In the genomic region with DNA sequence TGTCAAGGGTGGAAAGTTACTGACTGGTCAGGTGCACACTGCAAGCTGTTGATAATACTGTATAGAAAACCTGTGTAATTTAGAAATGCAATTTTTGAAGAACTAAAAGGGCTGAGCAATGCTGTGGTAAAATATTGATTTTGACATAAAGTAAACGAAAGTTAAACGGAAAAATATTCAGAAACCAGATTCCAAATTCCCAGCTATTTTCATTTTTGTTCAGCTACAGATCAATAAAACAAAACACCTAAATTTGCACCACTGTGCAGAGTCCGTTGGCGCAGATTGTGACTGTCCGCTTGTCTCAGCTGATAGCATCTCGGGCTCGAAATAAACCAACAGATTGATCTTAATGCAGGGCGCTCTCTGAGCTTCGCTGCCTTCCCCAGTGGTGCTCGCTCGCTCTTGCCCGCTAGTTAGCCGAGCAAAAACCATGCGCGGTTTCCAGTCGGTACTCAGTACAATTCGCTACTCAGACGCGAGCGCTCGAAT, we compare ENCODE assay signal across 4 fruit fly cellular contexts.
TF ChIP-seq lines count a peak whose summit lies in the region.

A gene (plus strand): TSS at position 452 of the 492 bp plus-strand sequence.

TF ChIP-seq in whole organism, embryonic, 481 proteins besides CTCF, POLR2A, EP300 and RAD21 (continued from another document and continues in another):
- TF ChIP-seq CG11695 (GFP tag; IDR thresholded peaks at IDR 0.05; lab: Robert Waterston, UW) (0 out of 3 replicates have a peak, but pooled peaks have one; percentile 50), az2 (GFP tag; optimal IDR thresholded peaks at IDR 0.05; lab: Kevin White, UChicago) (no peak), CG4404 (GFP tag; IDR thresholded peaks at IDR 0.05; lab: Robert Waterston, UW) (no peak), zfh1 (GFP tag; IDR thresholded peaks at IDR 0.05; lab: Robert Waterston, UW) (no peak), CG12769 (tag; optimal IDR thresholded peaks at IDR 0.05; lab: Kevin White, UChicago) (peak; percentile 11), ac (GFP tag; optimal IDR thresholded peaks at IDR 0.05; lab: Kevin White, UChicago) (no peak), Nf-YC (tag; optimal IDR thresholded peaks at IDR 0.05; lab: Kevin White, UChicago) (peak; percentile 7), Fer3 (tag; optimal IDR thresholded peaks at IDR 0.05; lab: Kevin White, UChicago) (no peak), Drgx (GFP tag; IDR thresholded peaks at IDR 0.05; lab: Robert Waterston, UW) (peak; percentile 78), CkIIα-i1 (GFP tag; IDR thresholded peaks at IDR 0.05; lab: Robert Waterston, UW) (no peak), salm (tag; optimal IDR thresholded peaks at IDR 0.05; lab: Kevin White, UChicago) (no peak), fd96Cb (tag; optimal IDR thresholded peaks at IDR 0.05; lab: Kevin White, UChicago) (no peak), CG2875 (GFP tag; optimal IDR thresholded peaks at IDR 0.05; lab: Kevin White, UChicago) (no peak), CG1529 (GFP tag; optimal IDR thresholded peaks at IDR 0.05; lab: Kevin White, UChicago) (no peak), slp2 (GFP tag; optimal IDR thresholded peaks at IDR 0.05; lab: Kevin White, UChicago) (no peak), CG18764 (GFP tag; optimal IDR thresholded peaks at IDR 0.05; lab: Kevin White, UChicago) (no peak), CG10543 (GFP tag; optimal IDR thresholded peaks at IDR 0.05; lab: Kevin White, UChicago) (no peak), mam (GFP tag; optimal IDR thresholded peaks at IDR 0.05; lab: Kevin White, UChicago) (no peak), Dbx (GFP tag; IDR thresholded peaks at IDR 0.05; lab: Robert Waterston, UW) (no peak; the same call in 1 of the 3 replicates), CG6765 (GFP tag; optimal IDR thresholded peaks at IDR 0.05; lab: Kevin White, UChicago) (peak; percentile 51), Tbp (GFP tag; optimal IDR thresholded peaks at IDR 0.05; lab: Kevin White, UChicago) (no peak), Deaf1 (tag; optimal IDR thresholded peaks at IDR 0.05; lab: Kevin White, UChicago) (peak; percentile 39), wor (GFP tag; IDR thresholded peaks at IDR 0.05; lab: Robert Waterston, UW) (no peak), Meics (GFP tag; optimal IDR thresholded peaks at IDR 0.05; lab: Kevin White, UChicago) (peak; percentile 37), CG4282 (GFP tag; optimal IDR thresholded peaks at IDR 0.05; lab: Kevin White, UChicago) (no peak), Max (GFP tag; optimal IDR thresholded peaks at IDR 0.05; lab: Kevin White, UChicago) (no peak), Hr3 (GFP tag; optimal IDR thresholded peaks at IDR 0.05; lab: Kevin White, UChicago) (no peak), hkb (optimal IDR thresholded peaks at IDR 0.05; lab: Kevin White, UChicago) (no peak), hkb (GFP tag; IDR thresholded peaks at IDR 0.05; lab: Robert Waterston, UW) (peak; percentile 30), CG31388 (GFP tag; optimal IDR thresholded peaks at IDR 0.05; lab: Kevin White, UChicago) (no peak), Dp (GFP tag; optimal IDR thresholded peaks at IDR 0.05; lab: Kevin White, UChicago) (no peak), CG10462 (GFP tag; optimal IDR thresholded peaks at IDR 0.05; lab: Kevin White, UChicago) (no peak)

TF ChIP-seq in whole organism, prepupa, 60 proteins besides CTCF, POLR2A, EP300 and RAD21 (continued from another document and continues in another):
- TF ChIP-seq cyc (GFP tag; optimal IDR thresholded peaks at IDR 0.05; lab: Kevin White, UChicago) (peak; percentile 41), svp (GFP tag; lab: Kevin White, UChicago) (peak; percentile 93), topi (GFP tag; optimal IDR thresholded peaks at IDR 0.05; lab: Kevin White, UChicago) (peak; percentile 59), dsx (GFP tag; optimal IDR thresholded peaks at IDR 0.05; lab: Kevin White, UChicago; ENCODE audit: poor library complexity, severe bottlenecking) (peak; percentile 30), CG10631 (GFP tag; optimal IDR thresholded peaks at IDR 0.05; lab: Kevin White, UChicago) (peak; percentile 53), pdm3 (GFP tag; optimal IDR thresholded peaks at IDR 0.05; lab: Kevin White, UChicago) (no peak), CG11762 (GFP tag; optimal IDR thresholded peaks at IDR 0.05; lab: Kevin White, UChicago; ENCODE audit: insufficient read depth) (peak; percentile 77), Hr4 (GFP tag; optimal IDR thresholded peaks at IDR 0.05; lab: Kevin White, UChicago) (peak; percentile 40), ss (GFP tag; optimal IDR thresholded peaks at IDR 0.05; lab: Kevin White, UChicago) (peak; percentile 41 to 55), CG6854 (GFP tag; optimal IDR thresholded peaks at IDR 0.05; lab: Kevin White, UChicago) (peak; percentile 65), achi (GFP tag; optimal IDR thresholded peaks at IDR 0.05; lab: Kevin White, UChicago) (peak; percentile 51), CG32006 (GFP tag; optimal IDR thresholded peaks at IDR 0.05; lab: Kevin White, UChicago) (peak; percentile 56), Gug (GFP tag; IDR thresholded peaks at IDR 0.05; lab: Robert Waterston, UW) (peak; percentile 49; the same call in 1 of the 2 replicates), CG34406 (GFP tag; optimal IDR thresholded peaks at IDR 0.05; lab: Kevin White, UChicago) (no peak), CG31627 (GFP tag; optimal IDR thresholded peaks at IDR 0.05; lab: Kevin White, UChicago) (peak; percentile 67), CG6792 (GFP tag; optimal IDR thresholded peaks at IDR 0.05; lab: Kevin White, UChicago) (peak; percentile 53), spab (GFP tag; optimal IDR thresholded peaks at IDR 0.05; lab: Kevin White, UChicago) (peak; percentile 74), dac (GFP tag; optimal IDR thresholded peaks at IDR 0.05; lab: Kevin White, UChicago) (no peak), CG7368 (GFP tag; optimal IDR thresholded peaks at IDR 0.05; lab: Kevin White, UChicago) (peak; percentile 58), Sox14 (GFP tag; optimal IDR thresholded peaks at IDR 0.05; lab: Kevin White, UChicago) (peak; percentile 51), CG9139 (GFP tag; optimal IDR thresholded peaks at IDR 0.05; lab: Kevin White, UChicago) (no peak), CG8632 (GFP tag; optimal IDR thresholded peaks at IDR 0.05; lab: Kevin White, UChicago) (peak; percentile 59), Hr38 (GFP tag; optimal IDR thresholded peaks at IDR 0.05; lab: Kevin White, UChicago) (no peak), CG16779 (tag; optimal IDR thresholded peaks at IDR 0.05; lab: Kevin White, UChicago) (no peak), CG8119 (GFP tag; IDR thresholded peaks at IDR 0.05; lab: Robert Waterston, UW) (no peak; the same call in 2 of the 3 replicates), lz (GFP tag; optimal IDR thresholded peaks at IDR 0.05; lab: Kevin White, UChicago) (peak; percentile 65), Met (GFP tag; optimal IDR thresholded peaks at IDR 0.05; lab: Kevin White, UChicago) (peak; percentile 82), net (GFP tag; optimal IDR thresholded peaks at IDR 0.05; lab: Kevin White, UChicago) (peak; percentile 58), Lpt (GFP tag; optimal IDR thresholded peaks at IDR 0.05; lab: Kevin White, UChicago) (no peak), eg (GFP tag; IDR thresholded peaks at IDR 0.05; lab: Robert Waterston, UW) (no peak), CG11294 (GFP tag; IDR thresholded peaks at IDR 0.05; lab: Robert Waterston, UW) (no peak), Hr39 (GFP tag; optimal IDR thresholded peaks at IDR 0.05; lab: Kevin White, UChicago) (peak; percentile 49), CG3919 (GFP tag; optimal IDR thresholded peaks at IDR 0.05; lab: Kevin White, UChicago) (no peak)

TF ChIP-seq in whole organism, pupa, 21 proteins besides CTCF, POLR2A, EP300 and RAD21 (continued from another document):
- TF ChIP-seq CG14655 (GFP tag; optimal IDR thresholded peaks at IDR 0.05; lab: Kevin White, UChicago), result peak; percentile 75
TF ChIP-seq in whole organism, pupa: peak in this region for 16.

TF ChIP-seq in whole organism, wandering third instar larva, 38 proteins besides CTCF, POLR2A, EP300 and RAD21 (continued from another document):
- TF ChIP-seq Dif (GFP tag; optimal IDR thresholded peaks at IDR 0.05; lab: Kevin White, UChicago; ENCODE audit: partially characterized antibody), result peak; percentile 66
- no peak for TF ChIP-seq Jra (GFP tag; optimal IDR thresholded peaks at IDR 0.05; lab: Kevin White, UChicago)
- peak; percentile 48 for TF ChIP-seq ey (GFP tag; optimal IDR thresholded peaks at IDR 0.05; lab: Kevin White, UChicago)
- TF ChIP-seq fru (GFP tag; optimal IDR thresholded peaks at IDR 0.05; lab: Kevin White, UChicago), result peak; percentile 74
- no peak for TF ChIP-seq Mio (GFP tag; optimal IDR thresholded peaks at IDR 0.05; lab: Kevin White, UChicago)
- TF ChIP-seq CG9705 (GFP tag; optimal IDR thresholded peaks at IDR 0.05; lab: Kevin White, UChicago), result peak; percentile 53
- peak; percentile 20 for TF ChIP-seq psq (GFP tag; optimal IDR thresholded peaks at IDR 0.05; lab: Kevin White, UChicago)
TF ChIP-seq in whole organism, wandering third instar larva: peak in this region for 18.
